Worm (Caenorhabditis elegans): ENCODE results near the gene K07C11.7.

DNA sequence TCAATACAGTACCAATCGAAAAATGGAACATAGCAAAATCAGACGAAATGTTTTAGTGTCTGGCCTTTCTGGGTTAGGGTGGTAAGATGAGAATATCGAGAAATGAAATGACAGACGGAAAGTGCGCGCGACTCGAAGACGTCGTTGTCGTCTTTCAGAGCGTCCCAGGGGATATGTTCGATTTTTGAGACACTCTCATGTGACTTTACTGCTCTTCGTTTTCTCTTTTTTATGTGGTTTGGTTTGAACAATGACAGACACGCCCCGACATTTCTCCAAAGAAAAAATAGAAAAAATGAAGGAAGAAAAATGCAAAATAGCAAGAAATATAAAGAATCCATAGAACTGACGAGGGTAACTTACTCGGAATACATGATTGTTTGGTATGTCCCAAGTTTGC is 3.2 kb downstream of the K07C11.7 start:
- no peak for TF ChIP-seq snpc-4 (tag; optimal IDR thresholded peaks at IDR 0.05)
- TF ChIP-seq pag-3 (tag; optimal IDR thresholded peaks at IDR 0.05; ENCODE audit: borderline replicate concordance, insufficient read depth) = no peak
- no peak for TF ChIP-seq mdl-1 (tag; optimal IDR thresholded peaks at IDR 0.05)
- TF ChIP-seq aly-2 (tag; optimal IDR thresholded peaks at IDR 0.05) = no peak
- no peak for TF ChIP-seq ces-1 (GFP tag; optimal IDR thresholded peaks at IDR 0.05)
- no peak for TF ChIP-seq nhr-85 (tag)
- no peak for TF ChIP-seq nhr-77 (tag; optimal IDR thresholded peaks at IDR 0.05)
- no peak for TF ChIP-seq rnt-1 (tag; optimal IDR thresholded peaks at IDR 0.05)
- TF ChIP-seq unc-130 (tag; optimal IDR thresholded peaks at IDR 0.05) = no peak
- no peak for TF ChIP-seq jun-1 (tag; optimal IDR thresholded peaks at IDR 0.05)
- no peak for TF ChIP-seq swsn-7 (tag; optimal IDR thresholded peaks at IDR 0.05)

All from whole organism, L1 larva.